Fruit fly (Drosophila melanogaster) whole organism, embryonic: ENCODE results near the gene CG7101.

Experiments used
- BtbVII ChIP-seq: fragments of 200-800 bp; sonication (Bioruptor generic); optimal IDR thresholded peaks from 3 replicates; lab custom pipeline; 2017; ENCODE audit warnings: missing biosample characterization, mild to moderate bottlenecking, missing genetic modification characterization
- CG10979 ChIP-seq: fragments of 200-800 bp; sonication (Bioruptor generic); optimal IDR thresholded peaks from 2 replicates; lab custom pipeline; 2018; ENCODE audit warnings: missing biosample characterization, mild to moderate bottlenecking, missing genetic modification characterization, moderate library complexity
- CG12104 ChIP-seq: fragments of 200-800 bp; sonication (Bioruptor generic); optimal IDR thresholded peaks from 3 replicates; lab custom pipeline; 2016; ENCODE audit warnings: missing biosample characterization, missing genetic modification characterization
- CG12299 ChIP-seq: fragments of 200-800 bp; sonication (Bioruptor generic); optimal IDR thresholded peaks from 2 replicates; lab custom pipeline; 2018; ENCODE audit warnings: missing biosample characterization, mild to moderate bottlenecking, missing genetic modification characterization
- CG12659 ChIP-seq: fragments of 200-800 bp; sonication (Bioruptor generic); optimal IDR thresholded peaks from 3 replicates; lab custom pipeline; 2017; ENCODE audit warnings: mild to moderate bottlenecking, missing biosample characterization, missing genetic modification reagents, missing genetic modification characterization
- CG13775 ChIP-seq: fragments of 200-800 bp; sonication (Bioruptor generic); optimal IDR thresholded peaks from 3 replicates; lab custom pipeline; 2017; ENCODE audit warnings: missing biosample characterization, mild to moderate bottlenecking, missing genetic modification characterization
- CG1529 ChIP-seq: fragments of 200-800 bp; sonication (Bioruptor generic); optimal IDR thresholded peaks from 3 replicates; lab custom pipeline; 2018; ENCODE audit warnings: missing biosample characterization, missing genetic modification characterization
- CG31365 ChIP-seq: fragments of 200-800 bp; sonication (Bioruptor generic); optimal IDR thresholded peaks from 2 replicates; lab custom pipeline; 2018; ENCODE audit warnings: missing biosample characterization, mild to moderate bottlenecking, missing genetic modification characterization
- CG3726 ChIP-seq: fragments of 200-800 bp; sonication (Bioruptor generic); IDR thresholded peaks from 3 replicates; pipeline ENCODE4, ENCODE4 v1.3.6; 2022; ENCODE audit warnings: missing biosample characterization, missing genetic modification characterization
- CG4730 ChIP-seq: fragments of 200-800 bp; sonication (Bioruptor generic); IDR thresholded peaks from 2 replicates; pipeline ENCODE4 v1.3.6; 2022; ENCODE audit warnings: missing biosample characterization, missing genetic modification characterization
- CG6765 ChIP-seq: fragments of 200-800 bp; sonication (Bioruptor generic); optimal IDR thresholded peaks from 3 replicates; lab custom pipeline; 2017; ENCODE audit warnings: missing biosample characterization, mild to moderate bottlenecking, missing genetic modification characterization
- CG8281 ChIP-seq: fragments of 200-800 bp; sonication (Bioruptor generic); optimal IDR thresholded peaks from 2 replicates; lab custom pipeline; 2018; ENCODE audit warnings: missing biosample characterization, mild to moderate bottlenecking, missing genetic modification characterization, moderate library complexity
- CG9817 ChIP-seq: fragments of 200-800 bp; sonication (Bioruptor generic); optimal IDR thresholded peaks from 2 replicates; lab custom pipeline; 2018; ENCODE audit warnings: missing biosample characterization, mild to moderate bottlenecking, missing genetic modification characterization, moderate library complexity
- CHES-1-like ChIP-seq: fragments of 200-800 bp; sonication (Bioruptor generic); optimal IDR thresholded peaks from 2 replicates; lab custom pipeline; 2016; ENCODE audit warnings: missing biosample characterization, missing genetic modification characterization
- Chrac-16 ChIP-seq: fragments of 200-800 bp; sonication (Bioruptor generic); optimal IDR thresholded peaks from 3 replicates; lab custom pipeline; 2016; ENCODE audit warnings: missing biosample characterization, missing genetic modification characterization
- D19A ChIP-seq: fragments of 200-800 bp; optimal IDR thresholded peaks from 3 replicates; lab custom pipeline; 2019; ENCODE audit warnings: missing biosample characterization, mild to moderate bottlenecking, missing genetic modification characterization, moderate library complexity
- Doc3 ChIP-seq: fragments of 200-800 bp; sonication (Bioruptor generic); IDR thresholded peaks from 3 replicates; pipeline ENCODE4 v1.3.6; 2022; ENCODE audit warnings: missing biosample characterization, missing genetic modification characterization; ENCODE audit not compliant: partially characterized antibody
- Dp ChIP-seq: fragments of 200-800 bp; sonication (Bioruptor generic); optimal IDR thresholded peaks from 2 replicates; lab custom pipeline; 2018; ENCODE audit warnings: missing biosample characterization, mild to moderate bottlenecking, missing genetic modification characterization, moderate library complexity
- E2f1 ChIP-seq: fragments of 200-800 bp; sonication (Bioruptor generic); IDR thresholded peaks from 2 replicates; pipeline ENCODE4 v1.3.6; 2022; ENCODE audit warnings: missing biosample characterization, missing genetic modification characterization
- Hey ChIP-seq: fragments of 200-800 bp; sonication (Bioruptor generic); optimal IDR thresholded peaks from 3 replicates; lab custom pipeline; 2018; ENCODE audit warnings: missing biosample characterization, mild to moderate bottlenecking, missing genetic modification characterization
- Hmr ChIP-seq: fragments of 200-800 bp; sonication (Bioruptor generic); optimal IDR thresholded peaks from 3 replicates; lab custom pipeline; 2017; ENCODE audit warnings: mild to moderate bottlenecking, missing biosample characterization, missing genetic modification reagents, missing genetic modification characterization
- MBD-R2 ChIP-seq: fragments of 200-800 bp; sonication (Bioruptor generic); IDR thresholded peaks from 2 replicates; pipeline ENCODE4 v1.3.6; 2022; ENCODE audit warnings: missing biosample characterization, missing genetic modification characterization
- MESR4 ChIP-seq: fragments of 200-800 bp; sonication (Bioruptor generic); optimal IDR thresholded peaks from 2 replicates; lab custom pipeline; 2018; ENCODE audit warnings: missing biosample characterization, mild to moderate bottlenecking, missing genetic modification characterization, moderate library complexity
- NFAT ChIP-seq: fragments of 200-800 bp; sonication (Bioruptor generic); IDR thresholded peaks from 2 replicates; pipeline ENCODE4 v1.3.6; 2022; ENCODE audit warnings: missing biosample characterization, missing genetic modification characterization
- Nf-YA ChIP-seq: fragments of 200-800 bp; sonication (Bioruptor generic); IDR thresholded peaks from 2 replicates; pipeline ENCODE4 v1.3.6; 2022; ENCODE audit warnings: missing biosample characterization, missing genetic modification characterization
- Sox100B ChIP-seq: fragments of 200-800 bp; sonication (Bioruptor generic); optimal IDR thresholded peaks from 3 replicates; lab custom pipeline; 2018; ENCODE audit warnings: missing biosample characterization, mild to moderate bottlenecking, missing genetic modification characterization
- Usf ChIP-seq: fragments of 200-800 bp; sonication (Bioruptor generic); optimal IDR thresholded peaks from 2 replicates; lab custom pipeline; 2017; ENCODE audit warnings: missing genotype, missing biosample characterization, missing genetic modification characterization
- cad ChIP-seq: fragments of >200 bp; optimal IDR thresholded peaks from 2 replicates; lab custom pipeline; 2017; ENCODE audit warnings: missing biosample characterization, missing genetic modification characterization
- caup ChIP-seq: fragments of 200-800 bp; sonication (Bioruptor generic); optimal IDR thresholded peaks from 3 replicates; lab custom pipeline; 2017; ENCODE audit warnings: missing biosample characterization, mild to moderate bottlenecking, missing genetic modification characterization, moderate library complexity; ENCODE audit not compliant: severe bottlenecking
- dimm ChIP-seq: fragments of 200-800 bp; sonication (Bioruptor generic); IDR thresholded peaks from 2 replicates; pipeline ENCODE4 v1.3.6; 2022; ENCODE audit warnings: missing biosample characterization, missing genetic modification characterization
- gfzf ChIP-seq: fragments of 200-800 bp; sonication (Bioruptor generic); optimal IDR thresholded peaks from 2 replicates; lab custom pipeline; 2016; ENCODE audit warnings: missing biosample characterization, mild to moderate bottlenecking, missing genetic modification characterization, moderate library complexity
- gsb-n ChIP-seq: fragments of 200-800 bp; sonication (Bioruptor generic); optimal IDR thresholded peaks from 3 replicates; lab custom pipeline; 2018; ENCODE audit warnings: missing biosample characterization, mild to moderate bottlenecking, missing genetic modification characterization
- hbn ChIP-seq: fragments of 200-800 bp; sonication (Bioruptor generic); IDR thresholded peaks from 2 replicates; pipeline ENCODE4 v1.3.6; 2022; ENCODE audit warnings: missing biosample characterization, missing genetic modification characterization; ENCODE audit not compliant: partially characterized antibody
- hkb ChIP-seq, 2 experiments: fragments of 200-800 bp in 1 of 2; fragments of >200 bp in 1 of 2; sonication (Bioruptor generic) in 1 of 2; IDR thresholded peaks in 1 of 2; optimal IDR thresholded peaks in 1 of 2; 2 replicates each; pipeline versions ENCODE4 v1.3.6 to Lab custom; 2017 to 2022; ENCODE audit warnings: missing biosample characterization in 1 of 2, missing genetic modification characterization in 1 of 2
- jigr1 ChIP-seq: fragments of 200-800 bp; sonication (Bioruptor generic); IDR thresholded peaks from 3 replicates; pipeline ENCODE4 v1.3.6; 2022; ENCODE audit warnings: missing biosample characterization, missing genetic modification characterization
- jing ChIP-seq: fragments of 200-800 bp; sonication (Bioruptor generic); optimal IDR thresholded peaks from 2 replicates; lab custom pipeline; 2018; ENCODE audit warnings: missing biosample characterization, mild to moderate bottlenecking, missing genetic modification characterization
- knrl ChIP-seq: fragments of 200-800 bp; sonication (Bioruptor generic); IDR thresholded peaks from 3 replicates; pipeline ENCODE4 v1.3.6; 2022; ENCODE audit warnings: missing biosample characterization, missing genetic modification characterization; ENCODE audit not compliant: partially characterized antibody
- lab ChIP-seq: fragments of 200-800 bp; sonication (Bioruptor generic); optimal IDR thresholded peaks from 3 replicates; lab custom pipeline; 2017; ENCODE audit warnings: missing biosample characterization, missing genetic modification characterization, mild to moderate bottlenecking, moderate library complexity, missing genetic modification reagents
- lmd ChIP-seq: fragments of 200-800 bp; sonication (Bioruptor generic); IDR thresholded peaks from 2 replicates; pipeline ENCODE4 v1.3.6; 2022; ENCODE audit warnings: missing biosample characterization, missing genetic modification characterization
- mirr ChIP-seq: fragments of 200-800 bp; sonication (Bioruptor generic); optimal IDR thresholded peaks from 3 replicates; lab custom pipeline; 2018; ENCODE audit warnings: missing biosample characterization, mild to moderate bottlenecking, missing genetic modification characterization
- pb ChIP-seq: fragments of 200-800 bp; sonication (Bioruptor generic); optimal IDR thresholded peaks from 3 replicates; lab custom pipeline; 2016; ENCODE audit warnings: missing biosample characterization, missing genetic modification characterization
- psq ChIP-seq: fragments of 200-800 bp; sonication (Bioruptor generic); optimal IDR thresholded peaks from 2 replicates; lab custom pipeline; 2017; ENCODE audit warnings: missing biosample characterization, missing genetic modification characterization
- slp2 ChIP-seq: fragments of 200-800 bp; sonication (Bioruptor generic); optimal IDR thresholded peaks from 2 replicates; lab custom pipeline; 2016; ENCODE audit warnings: missing biosample characterization, missing genetic modification characterization
- sr ChIP-seq: fragments of 200-800 bp; sonication (Bioruptor generic); IDR thresholded peaks from 3 replicates; pipeline ENCODE4 v1.3.6; 2022; ENCODE audit warnings: missing biosample characterization, missing genetic modification characterization
- stwl ChIP-seq: fragments of 200-800 bp; sonication (Bioruptor generic); optimal IDR thresholded peaks from 3 replicates; lab custom pipeline; 2018; ENCODE audit warnings: missing biosample characterization, mild to moderate bottlenecking, missing genetic modification characterization, moderate library complexity
- trem ChIP-seq: fragments of 200-800 bp; optimal IDR thresholded peaks from 3 replicates; lab custom pipeline; 2019; ENCODE audit warnings: missing biosample characterization, mild to moderate bottlenecking, missing genetic modification characterization, moderate library complexity
- tup ChIP-seq: fragments of 200-800 bp; sonication (Bioruptor generic); optimal IDR thresholded peaks from 2 replicates; lab custom pipeline; 2016; ENCODE audit warnings: missing biosample characterization, mild to moderate bottlenecking, missing genetic modification characterization, moderate library complexity
- zfh2 ChIP-seq: fragments of 200-800 bp; sonication (Bioruptor generic); optimal IDR thresholded peaks from 2 replicates; lab custom pipeline; 2016; ENCODE audit warnings: missing biosample characterization, missing genetic modification characterization

CG7101 gene

DNA sequence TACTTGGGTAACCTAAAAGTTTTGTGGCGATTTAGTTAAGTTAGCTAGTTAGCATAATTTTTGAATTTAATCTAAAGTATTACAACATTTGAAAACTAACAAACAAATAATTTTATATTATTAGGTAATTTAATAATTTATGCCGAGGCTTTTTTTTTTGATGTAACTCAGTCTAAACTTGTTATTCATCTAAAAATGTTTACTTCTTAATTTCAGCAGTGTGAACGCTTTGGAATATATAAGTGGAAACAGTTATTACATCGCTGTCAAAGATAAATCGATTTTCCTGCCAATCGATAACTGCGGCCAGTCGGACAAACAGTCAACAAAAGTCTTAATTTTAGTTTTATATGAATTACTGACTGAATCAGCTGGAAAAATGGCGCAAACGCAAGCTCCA, 27.5 kb downstream of the CG7101 start, which contains the start of gene Usp39 (continued):
- TF ChIP-seq MBD-R2 (GFP tag; lab: Robert Waterston, UW) = peak; percentile 78
- TF ChIP-seq knrl (GFP tag; lab: Robert Waterston, UW) = peak; percentile 53; the same call in 2 of the 3 replicates
- TF ChIP-seq cad (GFP tag; lab: Kevin White, UChicago) = no peak
- TF ChIP-seq Nf-YA (GFP tag; lab: Robert Waterston, UW) = no peak
- no peak for TF ChIP-seq sr (GFP tag; lab: Robert Waterston, UW)
- TF ChIP-seq CG10979 (tag; lab: Kevin White, UChicago) = peak; percentile 4
- TF ChIP-seq Hmr (GFP tag; lab: Kevin White, UChicago) = no peak
- no peak for TF ChIP-seq slp2 (GFP tag; lab: Kevin White, UChicago)
- 0 out of 2 replicates have a peak, but pooled peaks have one; percentile 22 for TF ChIP-seq hbn (GFP tag; lab: Robert Waterston, UW)
- TF ChIP-seq gsb-n (tag; lab: Kevin White, UChicago) = no peak
- TF ChIP-seq hkb (optimal IDR thresholded peaks at IDR 0.05; lab: Kevin White, UChicago) = no peak
- TF ChIP-seq hkb (GFP tag; IDR thresholded peaks at IDR 0.05; lab: Robert Waterston, UW) = no peak
- peak; percentile 20 for TF ChIP-seq Chrac-16 (GFP tag; lab: Kevin White, UChicago)
- TF ChIP-seq CHES-1-like (GFP tag; lab: Kevin White, UChicago) = peak; percentile 19
- no peak for TF ChIP-seq caup (GFP tag; lab: Kevin White, UChicago)
- TF ChIP-seq Hey (tag; lab: Kevin White, UChicago) = no peak
- TF ChIP-seq BtbVII (GFP tag; lab: Kevin White, UChicago) = no peak
- no peak for TF ChIP-seq CG9817 (tag; lab: Kevin White, UChicago)
- TF ChIP-seq pb (GFP tag; lab: Kevin White, UChicago) = no peak
- no peak for TF ChIP-seq tup (GFP tag; lab: Kevin White, UChicago)
- TF ChIP-seq CG13775 (GFP tag; lab: Kevin White, UChicago) = no peak
- no peak for TF ChIP-seq psq (GFP tag; lab: Kevin White, UChicago)
- no peak for TF ChIP-seq Sox100B (GFP tag; lab: Kevin White, UChicago)
- TF ChIP-seq CG31365 = no peak
- peak; percentile 63 for TF ChIP-seq CG12659 (GFP tag; lab: Kevin White, UChicago)
- no peak for TF ChIP-seq CG8281 (tag; lab: Kevin White, UChicago)
- TF ChIP-seq dimm (GFP tag; lab: Robert Waterston, UW) = no peak
- peak; percentile 26 for TF ChIP-seq MESR4 (GFP tag; lab: Kevin White, UChicago)
- TF ChIP-seq D19A (tag; lab: Kevin White, UChicago) = no peak
- TF ChIP-seq Dp (GFP tag; lab: Kevin White, UChicago) = peak; percentile 5
- 0 out of 2 replicates have a peak, but pooled peaks have one; percentile 14 for TF ChIP-seq NFAT (GFP tag; lab: Robert Waterston, UW)
- peak; percentile 36; the same call in 1 of the 2 replicates for TF ChIP-seq lmd
- peak; percentile 78 for TF ChIP-seq stwl (tag; lab: Kevin White, UChicago)
- no peak for TF ChIP-seq CG12104 (GFP tag; lab: Kevin White, UChicago)
- no peak for TF ChIP-seq E2f1 (GFP tag; lab: Robert Waterston, UW)
- TF ChIP-seq Doc3 = 0 out of 3 replicates have a peak, but pooled peaks have one; percentile 24
- TF ChIP-seq Usf (GFP tag; lab: Kevin White, UChicago) = no peak
- TF ChIP-seq mirr (GFP tag; lab: Kevin White, UChicago) = no peak
- no peak for TF ChIP-seq CG6765 (GFP tag; lab: Kevin White, UChicago)
- TF ChIP-seq CG1529 = no peak
- TF ChIP-seq lab = no peak
- no peak for TF ChIP-seq jigr1 (GFP tag; lab: Robert Waterston, UW)
- TF ChIP-seq jing = no peak
- no peak for TF ChIP-seq zfh2
- no peak for TF ChIP-seq CG4730 (GFP tag; lab: Robert Waterston, UW)
- TF ChIP-seq trem (tag; lab: Kevin White, UChicago) = peak; percentile 13
- no peak for TF ChIP-seq CG3726 (GFP tag; lab: Robert Waterston, UW)
- TF ChIP-seq CG12299 (tag; lab: Kevin White, UChicago) = no peak
- peak; percentile 15 for TF ChIP-seq gfzf (GFP tag; lab: Kevin White, UChicago)
- TF ChIP-seq, all 482 proteins: peak for 92
